Worm (Caenorhabditis elegans) whole organism, late embryonic: Measurements from ENCODE around the gene F43C11.6.

Source experiments
- C08G9.2 ChIP-seq: sonication (generic microtip); optimal IDR thresholded peaks from 2 replicates; lab custom pipeline; 2016; ENCODE audit warnings: mild to moderate bottlenecking, missing genetic modification characterization, moderate library complexity, missing compliant biosample characterization
- C38D4.7 ChIP-seq: fragments of 200-800 bp; sonication (Bioruptor generic); optimal IDR thresholded peaks from 2 replicates; lab custom pipeline; 2018; ENCODE audit warnings: mild to moderate bottlenecking, missing genetic modification characterization, moderate library complexity, missing compliant biosample characterization
- F13H6.1 ChIP-seq: sonication (generic microtip); optimal IDR thresholded peaks from 2 replicates; lab custom pipeline; 2016; ENCODE audit warnings: missing genetic modification characterization, missing compliant biosample characterization
- K02D7.2 ChIP-seq: sonication (generic microtip); optimal IDR thresholded peaks from 2 replicates; lab custom pipeline; 2017; ENCODE audit warnings: mild to moderate bottlenecking, missing genetic modification characterization, missing compliant biosample characterization
- T23F11.4 ChIP-seq: fragments of 200-800 bp; sonication (Bioruptor generic); optimal IDR thresholded peaks from 2 replicates; lab custom pipeline; 2018; ENCODE audit warnings: mild to moderate bottlenecking, missing genetic modification characterization, missing compliant biosample characterization
- Y22D7AL.16 ChIP-seq: sonication (generic microtip); optimal IDR thresholded peaks from 2 replicates; lab custom pipeline; 2016; ENCODE audit warnings: missing genetic modification characterization, missing compliant biosample characterization
- ama-1 ChIP-seq: fragments of 150-350 bp; optimal IDR thresholded peaks from 2 replicates; lab custom pipeline; 2014
- ceh-18 ChIP-seq: sonication (generic microtip); optimal IDR thresholded peaks from 2 replicates; lab custom pipeline; 2016; ENCODE audit warnings: missing genetic modification characterization, missing compliant biosample characterization
- ceh-19 ChIP-seq: fragments of 200-800 bp; sonication (Bioruptor generic); optimal IDR thresholded peaks from 2 replicates; lab custom pipeline; 2018; ENCODE audit warnings: mild to moderate bottlenecking, missing genetic modification characterization, missing compliant biosample characterization
- ceh-22 ChIP-seq: sonication (generic microtip); optimal IDR thresholded peaks from 2 replicates; lab custom pipeline; 2017; ENCODE audit warnings: missing biosample characterization, missing genetic modification characterization
- ceh-34 ChIP-seq: sonication (generic microtip); optimal IDR thresholded peaks from 2 replicates; lab custom pipeline; 2016; ENCODE audit warnings: mild to moderate bottlenecking, missing genetic modification characterization, missing compliant biosample characterization
- ceh-9 ChIP-seq: sonication (generic microtip); optimal IDR thresholded peaks from 2 replicates; lab custom pipeline; 2016; ENCODE audit warnings: mild to moderate bottlenecking, missing genetic modification characterization, inconsistent platforms, missing compliant biosample characterization
- che-1 ChIP-seq: sonication (generic microtip); optimal IDR thresholded peaks from 2 replicates; lab custom pipeline; 2016; ENCODE audit warnings: mild to moderate bottlenecking, missing genetic modification characterization, missing compliant biosample characterization
- dmd-4 ChIP-seq: sonication (generic microtip); optimal IDR thresholded peaks from 2 replicates; lab custom pipeline; 2016; ENCODE audit warnings: borderline replicate concordance, missing genetic modification characterization, missing compliant biosample characterization
- dve-1 ChIP-seq: sonication (generic microtip); optimal IDR thresholded peaks from 2 replicates; lab custom pipeline; 2017; ENCODE audit warnings: antibody characterized with exemption, mild to moderate bottlenecking, missing genetic modification characterization, missing compliant biosample characterization
- ets-4 ChIP-seq: sonication (generic microtip); optimal IDR thresholded peaks from 2 replicates; lab custom pipeline; 2016; ENCODE audit warnings: missing genetic modification characterization, missing compliant biosample characterization
- eyg-1 ChIP-seq: sonication (generic microtip); optimal IDR thresholded peaks from 2 replicates; lab custom pipeline; 2016; ENCODE audit warnings: missing genotype, missing genetic modification characterization, missing compliant biosample characterization
- fax-1 ChIP-seq: sonication (generic microtip); optimal IDR thresholded peaks from 2 replicates; lab custom pipeline; 2016; ENCODE audit warnings: missing genotype, missing genetic modification characterization, missing compliant biosample characterization
- gmeb-2 ChIP-seq: sonication (generic microtip); optimal IDR thresholded peaks from 2 replicates; lab custom pipeline; 2016; ENCODE audit warnings: missing genetic modification characterization, inconsistent platforms, missing compliant biosample characterization
- madf-2 ChIP-seq: sonication (generic microtip); optimal IDR thresholded peaks from 2 replicates; lab custom pipeline; 2017; ENCODE audit warnings: missing genetic modification characterization, missing compliant biosample characterization
- mec-3 ChIP-seq: sonication (generic microtip); optimal IDR thresholded peaks from 2 replicates; lab custom pipeline; 2016; ENCODE audit warnings: borderline replicate concordance, missing genetic modification characterization, missing compliant biosample characterization
- nfya-1 ChIP-seq: sonication (generic microtip); optimal IDR thresholded peaks from 2 replicates; lab custom pipeline; 2017; ENCODE audit warnings: missing genetic modification characterization, mild to moderate bottlenecking, missing compliant biosample characterization, antibody characterized with exemption, moderate library complexity
- nhr-11 ChIP-seq: fragments of 150-350 bp; optimal IDR thresholded peaks from 2 replicates; lab custom pipeline; 2014; ENCODE audit warnings: missing biosample characterization, missing genetic modification characterization
- nhr-232 ChIP-seq: sonication (generic microtip); optimal IDR thresholded peaks from 2 replicates; lab custom pipeline; 2016; ENCODE audit warnings: missing genetic modification characterization, missing compliant biosample characterization
- pag-3 ChIP-seq: sonication (generic microtip); optimal IDR thresholded peaks from 2 replicates; lab custom pipeline; 2016; ENCODE audit warnings: missing compliant biosample characterization, missing genetic modification characterization, borderline replicate concordance
- pat-9 ChIP-seq: fragments of 200-800 bp; sonication (Bioruptor generic); optimal IDR thresholded peaks from 2 replicates; lab custom pipeline; 2018; ENCODE audit warnings: mild to moderate bottlenecking, missing genetic modification characterization, moderate library complexity, missing compliant biosample characterization
- pax-1 ChIP-seq: fragments of 150-350 bp; optimal IDR thresholded peaks from 2 replicates; lab custom pipeline; 2014; ENCODE audit warnings: missing biosample characterization, missing genetic modification characterization
- pha-2 ChIP-seq: sonication (generic microtip); optimal IDR thresholded peaks from 2 replicates; lab custom pipeline; 2017; ENCODE audit warnings: mild to moderate bottlenecking, missing genetic modification characterization, missing compliant biosample characterization
- pha-4 ChIP-seq: fragments of 150-350 bp; optimal IDR thresholded peaks from 2 replicates; lab custom pipeline; 2018; ENCODE audit warnings: missing biosample characterization, missing genetic modification reagents, missing genetic modification characterization
- pqm-1 ChIP-seq: sonication (generic microtip); optimal IDR thresholded peaks from 2 replicates; lab custom pipeline; 2016; ENCODE audit warnings: missing genetic modification characterization, missing compliant biosample characterization
- pros-1 ChIP-seq: fragments of 150-350 bp; optimal IDR thresholded peaks from 2 replicates; lab custom pipeline; 2014; ENCODE audit warnings: missing biosample characterization, missing genetic modification reagents, missing genetic modification characterization
- ref-2 ChIP-seq: sonication (generic microtip); optimal IDR thresholded peaks from 2 replicates; lab custom pipeline; 2016; ENCODE audit warnings: missing genetic modification characterization, missing compliant biosample characterization
- rnt-1 ChIP-seq: sonication (generic microtip); optimal IDR thresholded peaks from 2 replicates; lab custom pipeline; 2016; ENCODE audit warnings: missing genetic modification characterization, missing compliant biosample characterization
- sdc-2 ChIP-seq: sonication (generic microtip); optimal IDR thresholded peaks from 2 replicates; lab custom pipeline; 2016; ENCODE audit warnings: missing genotype, missing genetic modification characterization, missing compliant biosample characterization
- syd-9 ChIP-seq: sonication (generic microtip); optimal IDR thresholded peaks from 2 replicates; lab custom pipeline; 2016; ENCODE audit warnings: mild to moderate bottlenecking, missing genetic modification characterization, moderate library complexity, missing compliant biosample characterization
- tbx-7 ChIP-seq: sonication (generic microtip); optimal IDR thresholded peaks from 2 replicates; lab custom pipeline; 2016; ENCODE audit warnings: missing genotype, missing genetic modification characterization, missing compliant biosample characterization
- unc-55 ChIP-seq: sonication (generic microtip); optimal IDR thresholded peaks from 2 replicates; lab custom pipeline; 2017; ENCODE audit warnings: missing biosample characterization, missing genetic modification reagents, missing genetic modification characterization
- unc-86 ChIP-seq: sonication (generic microtip); optimal IDR thresholded peaks from 2 replicates; lab custom pipeline; 2016; ENCODE audit warnings: missing genetic modification characterization, missing compliant biosample characterization
- zip-5 ChIP-seq: sonication (generic microtip); optimal IDR thresholded peaks from 2 replicates; lab custom pipeline; 2016; ENCODE audit warnings: missing genetic modification characterization, missing compliant biosample characterization

F43C11.6 gene

DNA sequence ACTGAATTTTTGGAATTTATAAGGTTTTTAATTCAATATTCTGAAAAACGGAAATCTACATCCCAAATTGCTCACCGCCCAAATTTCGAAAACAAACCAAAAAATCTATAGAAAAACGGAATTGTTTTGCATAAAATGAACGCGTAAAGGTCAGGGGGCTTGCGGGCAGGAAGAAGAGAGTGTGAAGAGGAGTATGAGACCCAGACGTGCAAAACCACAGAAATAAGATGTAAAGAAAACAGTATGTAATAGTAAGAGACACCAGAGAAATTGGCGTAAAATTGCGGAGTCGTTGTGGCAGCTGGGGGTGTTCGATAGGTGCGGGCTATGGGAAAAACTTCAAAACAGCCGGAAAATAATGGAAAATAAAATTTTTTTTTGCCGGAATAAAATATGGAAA lies 1.3 kb upstream of the F43C11.6 start:
- TF ChIP-seq nfya-1 (tag; lab: Kevin White, UChicago) = peak; percentile 28
- TF ChIP-seq zip-5 = no peak
- peak; percentile 92 for TF ChIP-seq rnt-1 (tag; lab: Kevin White, UChicago)
- no peak for TF ChIP-seq madf-2 (tag; lab: Kevin White, UChicago)
- TF ChIP-seq pha-2 (tag; lab: Kevin White, UChicago) = no peak
- no peak for TF ChIP-seq C38D4.7 (GFP tag; lab: Kevin White, UChicago)
- TF ChIP-seq pha-4 (tag; lab: Kevin White, UChicago) = no peak
- no peak for TF ChIP-seq ceh-19 (GFP tag; lab: Kevin White, UChicago)

DNA sequence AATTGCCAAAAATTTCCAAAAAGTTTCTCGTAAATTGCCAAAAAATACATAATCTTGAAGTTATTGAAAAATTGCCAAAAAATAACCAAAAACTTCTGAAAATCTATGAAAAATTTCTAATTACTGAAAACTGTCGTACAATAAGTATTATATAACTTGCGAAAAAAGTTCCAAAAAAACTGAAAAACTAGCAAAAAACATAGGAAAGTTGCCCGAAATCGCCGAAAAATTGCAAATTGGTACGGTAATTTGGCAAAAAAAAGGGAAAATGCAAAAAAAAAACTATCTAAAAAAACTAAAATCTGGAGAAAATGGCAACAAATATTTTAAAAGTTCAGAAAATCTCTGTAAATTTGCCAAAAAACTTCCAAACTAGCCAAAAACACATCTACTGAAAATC lies 714 bp upstream of the F43C11.6 start, which contains the start of gene enri-1:
enri-1 (minus strand) TSS at position 101 of the 400 bp plus-strand sequence.
- TF ChIP-seq ets-4 (no peak), dve-1 (tag; lab: Kevin White, UChicago) (no peak), C08G9.2 (no peak), mec-3 (no peak), syd-9 (no peak), gmeb-2 (tag; lab: Kevin White, UChicago) (no peak), pqm-1 (tag; lab: Kevin White, UChicago) (no peak), unc-55 (GFP tag; lab: Kevin White, UChicago) (no peak), che-1 (tag; lab: Kevin White, UChicago) (no peak), rnt-1 (tag; lab: Kevin White, UChicago) (no peak), F13H6.1 (tag; lab: Kevin White, UChicago) (no peak), pat-9 (tag; lab: Kevin White, UChicago) (no peak), ceh-18 (no peak), pha-4 (tag; lab: Kevin White, UChicago) (no peak), dmd-4 (no peak), ceh-9 (no peak), eyg-1 (tag; lab: Kevin White, UChicago) (no peak), pros-1 (no peak), sdc-2 (tag; lab: Kevin White, UChicago) (no peak)

DNA sequence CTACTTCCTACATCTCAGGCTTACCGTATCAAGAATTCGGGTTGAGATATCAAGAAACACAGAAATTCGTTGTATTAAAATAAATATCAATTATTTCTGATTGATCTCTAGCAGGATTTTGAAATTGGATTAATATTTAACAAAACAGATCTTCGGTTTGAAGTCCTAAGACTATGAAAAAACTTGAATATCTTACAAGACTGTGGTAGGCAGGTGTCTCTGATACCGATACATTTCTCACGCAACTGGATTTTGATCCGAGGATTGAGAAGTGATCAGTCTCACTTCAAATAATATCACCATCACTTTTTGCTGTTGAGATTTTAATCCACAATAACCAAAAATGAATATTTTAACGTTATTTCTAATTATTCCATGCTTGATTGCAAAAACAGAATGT lies 4.4 kb downstream of the F43C11.6 start, which contains the start of gene F43C11.4:
F43C11.4 (plus strand) TSS at position 301 of the 400 bp plus-strand sequence.
- TF ChIP-seq rnt-1 (tag; lab: Kevin White, UChicago) = no peak
- TF ChIP-seq ets-4 = no peak
- TF ChIP-seq nhr-11 = no peak
- no peak for TF ChIP-seq ama-1 (lab: Kevin White, UChicago)
- no peak for TF ChIP-seq nhr-232 (tag; lab: Kevin White, UChicago)
- TF ChIP-seq ceh-18 = no peak
- no peak for TF ChIP-seq pax-1
- no peak for TF ChIP-seq T23F11.4 (GFP tag; lab: Kevin White, UChicago)
- TF ChIP-seq K02D7.2 (tag; lab: Kevin White, UChicago) = no peak
- TF ChIP-seq mec-3 = no peak
- TF ChIP-seq ref-2 (tag; lab: Kevin White, UChicago) = no peak
- no peak for TF ChIP-seq zip-5
- TF ChIP-seq syd-9 = no peak
- no peak for TF ChIP-seq unc-86
- TF ChIP-seq ceh-34 (tag; lab: Kevin White, UChicago) = no peak
- no peak for TF ChIP-seq gmeb-2 (tag; lab: Kevin White, UChicago)
- no peak for TF ChIP-seq tbx-7 (tag; lab: Kevin White, UChicago)
- TF ChIP-seq pag-3 (tag; lab: Kevin White, UChicago) = no peak
- no peak for TF ChIP-seq pros-1
- no peak for TF ChIP-seq ceh-22

DNA sequence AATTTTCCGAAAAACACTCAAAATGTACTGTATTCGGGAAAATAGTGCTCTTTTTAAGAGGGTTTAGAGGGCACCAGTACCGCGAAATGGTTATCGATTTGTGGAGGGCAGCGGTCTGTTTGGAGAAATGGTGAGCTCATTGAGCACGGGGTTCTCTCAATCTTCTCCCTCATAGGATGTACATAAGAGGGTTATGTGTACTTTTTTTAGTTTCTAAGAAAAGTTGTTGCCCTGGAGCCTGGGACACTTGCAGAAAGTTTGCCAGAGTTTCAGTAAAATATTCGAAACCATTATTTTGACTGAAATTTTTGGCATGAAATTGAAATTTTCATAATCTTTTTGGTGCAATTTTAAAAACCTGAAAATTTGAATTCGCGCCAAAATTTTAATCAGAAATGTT lies 10.3 kb downstream of the F43C11.6 start, which contains the start of gene F43C11.10:
F43C11.10 (minus strand) TSS at position 101 of the 400 bp plus-strand sequence.
- TF ChIP-seq fax-1 (tag; lab: Kevin White, UChicago) (no peak), Y22D7AL.16 (tag; lab: Kevin White, UChicago) (no peak)
